Worm (Caenorhabditis elegans): Measurements from ENCODE around the gene srw-13.

srw-13 gene

DNA sequence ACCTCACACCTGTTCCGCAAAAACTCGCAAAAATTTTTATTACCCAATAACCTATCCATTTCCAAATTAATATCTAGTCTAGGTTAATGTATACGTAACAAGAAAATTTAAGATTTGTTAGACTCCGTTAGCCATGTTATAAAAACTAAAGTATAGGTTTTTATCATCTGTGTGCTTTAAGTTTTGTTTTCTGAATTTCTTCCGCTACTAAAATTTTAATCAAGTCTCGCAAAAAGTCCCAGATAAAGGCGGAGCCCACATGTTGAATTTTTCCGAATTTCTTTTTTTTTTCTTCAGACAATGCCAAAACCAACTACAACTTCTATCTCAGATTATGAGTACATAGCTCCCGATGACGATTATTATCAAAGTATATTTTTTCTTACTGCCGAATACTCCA is at the start of gene srw-13:
srw-13 (plus strand) TSS at position 301 of the 400 bp plus-strand sequence.
- no peak for TF ChIP-seq tbx-11 (GFP tag; IDR thresholded peaks at IDR 0.05)
- TF ChIP-seq sea-1 (GFP tag; conservative IDR thresholded peaks at IDR 0.05), result no peak
- TF ChIP-seq ets-7 (tag; optimal IDR thresholded peaks at IDR 0.05), result no peak

DNA sequence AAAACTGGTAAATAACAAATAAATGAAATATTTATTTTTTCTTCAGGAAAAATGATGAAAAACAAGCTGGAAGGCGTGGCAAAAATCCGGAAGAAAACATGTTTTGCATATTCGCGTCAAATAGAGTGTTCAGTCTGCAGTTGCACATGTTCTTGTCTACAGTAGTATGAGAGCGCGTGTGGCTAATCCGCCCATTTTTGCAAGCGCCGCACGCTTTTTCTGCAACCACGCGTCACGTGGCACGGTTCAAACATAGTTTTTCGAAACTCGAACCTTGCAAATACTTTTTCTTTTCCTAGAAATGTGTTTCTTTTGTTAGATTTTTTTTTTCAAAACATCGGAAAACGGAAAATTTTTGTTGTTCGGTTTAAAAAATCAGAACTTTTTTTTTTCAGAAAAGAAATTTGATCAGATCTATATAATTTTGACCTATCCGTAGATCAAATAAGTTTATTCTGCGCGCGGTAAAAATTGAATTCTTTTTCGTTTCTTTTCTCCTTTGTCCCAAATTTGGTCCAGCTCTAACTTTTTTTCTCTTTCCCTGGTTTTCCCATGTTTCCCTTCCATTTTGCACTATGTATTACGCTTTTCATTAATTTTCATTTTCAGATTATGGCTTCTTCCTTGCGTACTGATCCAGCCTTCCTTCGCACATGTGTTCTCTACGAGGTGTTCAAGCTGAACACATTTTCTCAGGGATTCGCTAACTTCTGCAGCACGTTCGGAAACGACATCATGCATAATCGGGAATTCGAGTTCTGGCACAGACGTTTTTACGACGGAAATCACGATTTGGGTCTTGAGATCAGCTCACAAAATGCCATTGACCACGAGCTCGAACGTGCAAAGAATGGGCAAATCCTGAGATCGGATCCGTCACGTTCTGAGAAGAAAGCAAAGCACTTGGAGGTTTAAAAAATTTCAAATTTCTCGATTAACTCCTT is 47.9 kb upstream of the srw-13 start, which contains the start of gene Y75B12B.1:
Y75B12B.1 (plus strand) TSS at position 603 of the 944 bp plus-strand sequence.
- TF ChIP-seq hnd-1 (tag; optimal IDR thresholded peaks at IDR 0.05), result no peak

DNA sequence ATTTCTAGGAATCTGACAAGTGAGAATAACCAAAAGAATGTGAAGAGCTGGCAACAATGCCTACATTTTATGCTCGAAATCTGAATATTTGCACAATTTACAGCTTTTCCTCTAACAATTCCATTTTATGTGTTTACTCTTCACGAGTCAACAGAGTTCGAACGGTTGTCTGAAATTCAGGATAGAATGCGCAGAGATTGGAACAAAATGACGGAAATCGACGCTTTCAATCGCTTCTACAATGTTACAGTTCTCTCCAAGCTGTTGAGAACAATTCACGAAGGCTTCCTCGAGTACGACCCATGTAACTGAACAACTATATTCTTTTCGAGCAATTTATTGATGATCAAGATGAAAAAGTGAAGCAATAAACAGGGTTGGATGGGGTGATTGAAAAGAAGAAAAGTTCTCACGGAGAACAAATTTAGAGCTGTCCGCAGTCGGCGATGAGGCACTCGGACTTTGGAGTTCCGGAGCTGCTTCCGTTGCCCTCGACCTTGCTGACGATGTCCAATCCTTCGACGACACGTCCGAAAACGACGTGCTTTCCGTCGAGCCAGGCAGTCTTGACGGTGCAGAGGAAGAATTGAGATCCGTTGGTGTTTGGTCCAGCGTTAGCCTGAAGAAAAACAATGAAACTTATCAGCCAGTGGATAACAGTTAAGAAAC is 45.9 kb upstream of the srw-13 start, which contains the start of gene Y75B12B.3:
Y75B12B.3 (minus strand) TSS at position 21 of the 669 bp plus-strand sequence.
- TF ChIP-seq F13C5.2 (tag; optimal IDR thresholded peaks at IDR 0.05) (no peak), ets-7 (tag; optimal IDR thresholded peaks at IDR 0.05) (no peak), B0310.2 (tag; optimal IDR thresholded peaks at IDR 0.05) (no peak), pes-1 (GFP tag; IDR thresholded peaks at IDR 0.05) (no peak), ceh-13 (GFP tag; optimal IDR thresholded peaks at IDR 0.05) (no peak), flt-1 (GFP tag; IDR thresholded peaks at IDR 0.05) (no peak), aly-1 (tag; optimal IDR thresholded peaks at IDR 0.05) (no peak), hmg-4 (GFP tag; optimal IDR thresholded peaks at IDR 0.05) (no peak), tbx-11 (GFP tag; IDR thresholded peaks at IDR 0.05) (no peak), hmbx-1 (tag; optimal IDR thresholded peaks at IDR 0.05) (no peak), ama-1 (optimal IDR thresholded peaks at IDR 0.05) (no peak), tra-4 (tag; optimal IDR thresholded peaks at IDR 0.05) (no peak), tbx-37 (GFP tag; conservative IDR thresholded peaks at IDR 0.05) (no peak)

DNA sequence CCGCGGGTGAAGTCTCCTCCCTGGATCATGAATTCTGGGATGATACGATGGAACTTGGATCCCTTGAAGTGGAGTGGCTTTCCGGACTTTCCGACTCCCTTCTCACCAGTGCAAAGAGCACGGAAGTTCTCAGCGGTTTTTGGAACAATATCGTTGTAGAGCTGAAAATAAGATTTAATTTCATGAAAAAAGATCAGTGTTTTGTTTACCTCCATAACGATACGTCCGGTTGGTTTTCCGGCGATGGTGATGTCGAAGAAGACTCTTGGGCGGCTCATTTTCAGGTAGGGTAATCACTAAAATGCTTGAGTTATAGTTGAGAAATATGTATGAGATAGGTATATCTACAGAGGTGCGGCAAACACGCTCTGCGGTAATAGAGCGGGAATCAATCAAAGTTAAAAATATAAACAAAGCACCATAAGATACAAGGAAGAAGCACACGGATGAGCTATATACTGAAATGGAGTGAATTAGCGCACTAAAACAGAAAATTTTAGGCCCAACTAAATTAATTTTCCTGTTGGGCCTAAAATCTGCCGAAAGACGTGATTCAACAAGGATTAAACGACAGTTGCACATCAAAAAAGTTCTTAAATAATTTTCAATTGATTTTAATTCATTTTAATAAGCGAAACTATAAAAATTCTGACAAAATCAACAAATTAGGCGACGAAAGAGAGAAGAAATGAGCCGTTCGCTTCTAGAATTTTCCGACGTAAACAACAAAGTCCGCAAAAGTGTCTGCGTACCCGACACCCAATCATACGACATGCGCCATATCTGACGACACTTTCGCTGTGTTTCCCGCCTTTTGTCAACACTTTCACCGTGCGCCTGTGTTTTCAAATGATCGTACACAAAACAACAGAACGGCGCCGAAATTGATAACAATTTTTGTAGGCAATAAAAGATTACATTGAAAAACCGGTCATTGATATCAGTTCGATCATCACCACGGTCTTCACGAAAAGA is 44.9 kb upstream of the srw-13 start, which contains the start of the genes cyn-7 and bath-36:
cyn-7 (minus strand) TSS at position 296 of the 975 bp plus-strand sequence.
bath-36 (plus strand) TSS at position 806 of the 975 bp plus-strand sequence.
- no peak for TF ChIP-seq hnd-1 (tag; optimal IDR thresholded peaks at IDR 0.05)
- TF ChIP-seq hmbx-1 (tag; optimal IDR thresholded peaks at IDR 0.05), result no peak
- TF ChIP-seq ceh-36 (tag; optimal IDR thresholded peaks at IDR 0.05), result no peak
- no peak for TF ChIP-seq hmg-4 (GFP tag; optimal IDR thresholded peaks at IDR 0.05)
- TF ChIP-seq F13C5.2 (tag; optimal IDR thresholded peaks at IDR 0.05), result no peak
- TF ChIP-seq B0310.2 (tag; optimal IDR thresholded peaks at IDR 0.05), result no peak
- TF ChIP-seq pes-1 (GFP tag; IDR thresholded peaks at IDR 0.05), result no peak

DNA sequence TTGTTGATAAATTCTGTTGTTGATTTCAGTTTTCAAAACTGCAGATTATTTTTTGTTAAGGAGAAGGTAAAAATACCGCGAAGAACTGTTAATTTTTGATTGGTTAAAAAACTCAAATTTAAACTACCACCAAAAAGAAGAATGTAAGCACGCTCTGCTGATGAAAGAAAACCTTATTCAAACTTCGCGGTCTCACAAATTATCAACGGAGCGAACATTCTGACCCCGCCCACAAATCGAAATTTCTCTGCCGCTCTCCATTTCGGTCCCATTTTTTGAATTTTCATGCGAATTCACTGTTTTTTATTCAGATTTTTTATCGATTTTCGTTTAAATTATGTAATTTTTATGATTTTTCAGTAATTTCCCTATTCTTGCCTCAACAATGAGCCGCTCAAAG is 42.7 kb upstream of the srw-13 start, which contains the start of gene cyn-3:
cyn-3 (plus strand) TSS at position 361 of the 400 bp plus-strand sequence.
- TF ChIP-seq F13C5.2 (tag; optimal IDR thresholded peaks at IDR 0.05), result no peak
- no peak for TF ChIP-seq sea-1 (GFP tag; conservative IDR thresholded peaks at IDR 0.05)
- no peak for TF ChIP-seq ceh-13 (GFP tag; optimal IDR thresholded peaks at IDR 0.05)
- no peak for TF ChIP-seq ets-7 (tag; optimal IDR thresholded peaks at IDR 0.05)
- no peak for TF ChIP-seq tbx-37 (GFP tag; conservative IDR thresholded peaks at IDR 0.05)
- no peak for TF ChIP-seq tra-4 (tag; optimal IDR thresholded peaks at IDR 0.05)
- no peak for TF ChIP-seq aly-1 (tag; optimal IDR thresholded peaks at IDR 0.05)
- TF ChIP-seq hnd-1 (tag; optimal IDR thresholded peaks at IDR 0.05), result no peak
- no peak for TF ChIP-seq tbx-11 (GFP tag; IDR thresholded peaks at IDR 0.05)
- no peak for TF ChIP-seq flt-1 (GFP tag; IDR thresholded peaks at IDR 0.05)
- no peak for TF ChIP-seq scrt-1 (GFP tag; IDR thresholded peaks at IDR 0.05)
- TF ChIP-seq ceh-36 (tag; optimal IDR thresholded peaks at IDR 0.05), result no peak

DNA sequence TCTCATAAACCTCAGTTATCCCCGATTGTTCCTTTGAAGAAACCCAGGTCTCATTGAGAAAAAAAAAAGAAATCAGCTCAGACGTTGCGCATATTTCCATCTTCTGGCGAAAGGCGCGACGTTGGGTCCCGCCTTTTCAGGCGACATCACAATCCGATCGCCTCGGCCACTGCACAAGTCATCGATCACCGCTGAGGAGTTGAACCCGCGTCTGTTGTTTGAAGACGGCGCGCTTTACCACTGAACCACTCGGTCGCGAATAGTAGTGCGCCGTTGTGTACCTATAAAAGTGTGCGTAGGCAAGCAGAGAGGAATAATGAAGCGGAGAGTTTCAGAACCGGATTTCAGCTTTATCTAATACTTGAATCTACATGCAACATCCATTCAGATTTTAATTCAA is 41.4 kb upstream of the srw-13 start, which contains the start of gene Y75B12B.11:
Y75B12B.11 (plus strand) TSS at position 394 of the 400 bp plus-strand sequence.
- TF ChIP-seq flt-1 (GFP tag; IDR thresholded peaks at IDR 0.05) (peak; percentile 91), aly-1 (tag; optimal IDR thresholded peaks at IDR 0.05) (peak; percentile 96), tbx-37 (GFP tag; conservative IDR thresholded peaks at IDR 0.05) (peak; percentile 80), B0310.2 (tag; optimal IDR thresholded peaks at IDR 0.05) (peak; percentile 92), hmbx-1 (tag; optimal IDR thresholded peaks at IDR 0.05) (peak; percentile 67), pes-1 (GFP tag; IDR thresholded peaks at IDR 0.05) (peak; percentile 94), ets-7 (tag; optimal IDR thresholded peaks at IDR 0.05) (peak; percentile 88), tbx-11 (GFP tag; IDR thresholded peaks at IDR 0.05) (peak; percentile 91), tra-4 (tag; optimal IDR thresholded peaks at IDR 0.05) (peak; percentile 87), ceh-13 (GFP tag; optimal IDR thresholded peaks at IDR 0.05) (peak; percentile 89), ceh-36 (tag; optimal IDR thresholded peaks at IDR 0.05) (peak; percentile 85), sea-1 (GFP tag; conservative IDR thresholded peaks at IDR 0.05) (peak; percentile 94), ama-1 (optimal IDR thresholded peaks at IDR 0.05) (peak; percentile 48), hmg-4 (GFP tag; optimal IDR thresholded peaks at IDR 0.05) (peak; percentile 97), hnd-1 (tag; optimal IDR thresholded peaks at IDR 0.05) (peak; percentile 76), F13C5.2 (tag; optimal IDR thresholded peaks at IDR 0.05) (peak; percentile 97), scrt-1 (GFP tag; IDR thresholded peaks at IDR 0.05) (peak; percentile 93)
